Worm (Caenorhabditis elegans): Measurements from ENCODE around the gene lgx-1.

DNA sequence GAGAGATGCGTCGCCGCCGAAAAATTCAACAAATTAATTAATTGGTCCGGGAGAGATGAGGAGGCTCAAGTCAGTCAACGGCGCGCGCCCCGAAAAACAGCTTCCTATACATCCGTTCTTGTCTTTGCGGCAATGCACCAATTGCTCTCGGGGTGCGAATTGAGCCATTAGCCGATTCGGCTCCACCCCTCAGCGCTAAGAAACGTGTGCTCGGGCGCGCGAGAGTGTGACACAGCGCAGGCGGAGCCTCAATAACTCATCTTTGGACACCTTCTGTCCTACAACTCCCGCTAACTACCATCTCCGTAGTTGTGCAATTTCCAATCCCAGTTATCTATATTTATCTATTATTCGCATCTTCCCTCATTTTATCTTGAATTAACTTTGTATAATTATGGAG, 34.3 kb upstream of the lgx-1 start:
- TF ChIP-seq flt-1 (GFP tag; IDR thresholded peaks at IDR 0.05) (no peak), tab-1 (GFP tag; IDR thresholded peaks at IDR 0.05) (no peak), ztf-23 (GFP tag; IDR thresholded peaks at IDR 0.05) (no peak)
